Worm (Caenorhabditis elegans) whole organism, L4 larva: ENCODE data around the gene F35G2.3.

ENCODE experiments used
- F49E8.2 ChIP-seq: sonication (generic microtip); optimal IDR thresholded peaks from 2 replicates; lab custom pipeline; 2016; ENCODE audit warnings: missing compliant biosample characterization, mild to moderate bottlenecking, missing genetic modification characterization, borderline replicate concordance
- ama-1 ChIP-seq: fragments of 150-350 bp; optimal IDR thresholded peaks from 2 replicates; lab custom pipeline; 2014; ENCODE audit warnings: inconsistent platforms, mixed read lengths
- lin-15B ChIP-seq: fragments of 150-350 bp; sonication (generic microtip); optimal IDR thresholded peaks from 3 replicates; lab custom pipeline; 2014; ENCODE audit warnings: missing biosample characterization, missing genetic modification characterization
- lin-38 ChIP-seq: fragments of 200-800 bp; sonication (Bioruptor generic); IDR thresholded peaks from 2 replicates; pipeline ENCODE4 v1.3.6; 2022; ENCODE audit warnings: missing genetic modification reagents, missing genetic modification characterization, missing compliant biosample characterization
- nhr-10 ChIP-seq: fragments of 150-350 bp; optimal IDR thresholded peaks from 2 replicates; lab custom pipeline; 2014; ENCODE audit warnings: missing biosample characterization, missing genetic modification characterization
- nhr-25 ChIP-seq: sonication (generic microtip); optimal IDR thresholded peaks from 2 replicates; lab custom pipeline; 2017; ENCODE audit warnings: missing genetic modification characterization, mild to moderate bottlenecking, missing compliant biosample characterization, antibody characterized with exemption, moderate library complexity, borderline replicate concordance; ENCODE audit not compliant: insufficient read depth
- php-3 ChIP-seq: fragments of 200-800 bp; sonication (Bioruptor generic); IDR thresholded peaks from 2 replicates; pipeline ENCODE4 v1.3.6; 2022; ENCODE audit warnings: missing genetic modification reagents, missing genetic modification characterization, missing compliant biosample characterization
- set-16 ChIP-seq: fragments of 200-800 bp; sonication (Bioruptor generic); IDR thresholded peaks from 2 replicates; pipeline ENCODE4 v1.3.6; 2022; ENCODE audit warnings: missing genetic modification reagents, missing genetic modification characterization, missing compliant biosample characterization
- unc-62 ChIP-seq, 3 experiments: fragments of 150-350 bp in 1 of 3; sonication (generic microtip); optimal IDR thresholded peaks in 2 of 3; peaks in 1 of 3; 1 replicate in 1 of 3; 2 replicates in 2 of 3; lab custom pipeline; 2014 to 2017; ENCODE audit warnings: missing biosample characterization in 3 of 3, missing genetic modification characterization in 3 of 3, missing genetic modification reagents in 3 of 3, missing genotype in 1 of 3

- TF ChIP-seq php-3 (GFP tag; lab: Robert Waterston, UW) (peak; percentile 42; the same call in 1 of the 2 replicates), F49E8.2 (tag; lab: Kevin White, UChicago) (no peak), nhr-10 (tag; lab: Kevin White, UChicago) (no peak), unc-62 (GFP tag; optimal IDR thresholded peaks at IDR 0.05 in 1 of 2; lab: Kevin White, UChicago) (no peak), unc-62 (tag; optimal IDR thresholded peaks at IDR 0.05; lab: Kevin White, UChicago) (no peak), nhr-25 (tag; lab: Kevin White, UChicago) (no peak), set-16 (GFP tag; lab: Robert Waterston, UW) (no peak), lin-38 (GFP tag; lab: Robert Waterston, UW) (no peak), lin-15B (tag; lab: Kevin White, UChicago) (no peak), ama-1 (lab: Kevin White, UChicago) (no peak)
These were observed 1.9 kb downstream of the F35G2.3 start for ce11 chrIV:12211292-12211691.
